Fruit fly (Drosophila melanogaster) whole organism, embryonic: ENCODE results near the gene swa.

Source experiments
- Ada2b ChIP-seq: fragments of 200-800 bp; sonication (Bioruptor generic); IDR thresholded peaks from 2 replicates; pipeline ENCODE4 v1.3.6; 2022; ENCODE audit warnings: missing biosample characterization, missing genetic modification characterization
- Atf3 ChIP-seq: fragments of 200-800 bp; sonication (Bioruptor generic); optimal IDR thresholded peaks from 3 replicates; lab custom pipeline; 2016; ENCODE audit warnings: missing biosample characterization, missing genetic modification characterization
- CG10209 ChIP-seq: fragments of 200-800 bp; sonication (Bioruptor generic); optimal IDR thresholded peaks from 3 replicates; lab custom pipeline; 2017; ENCODE audit warnings: missing biosample characterization, mild to moderate bottlenecking, missing genetic modification characterization, missing genetic modification reagents
- CG10543 ChIP-seq: fragments of 200-800 bp; sonication (Bioruptor generic); optimal IDR thresholded peaks from 3 replicates; lab custom pipeline; 2017; ENCODE audit warnings: missing biosample characterization, mild to moderate bottlenecking, missing genetic modification characterization, moderate library complexity
- CG10979 ChIP-seq: fragments of 200-800 bp; sonication (Bioruptor generic); optimal IDR thresholded peaks from 2 replicates; lab custom pipeline; 2018; ENCODE audit warnings: missing biosample characterization, mild to moderate bottlenecking, missing genetic modification characterization, moderate library complexity
- CG11398 ChIP-seq: fragments of 200-800 bp; sonication (Bioruptor generic); optimal IDR thresholded peaks from 2 replicates; lab custom pipeline; 2016; ENCODE audit warnings: missing biosample characterization, missing genetic modification characterization
- CG11560 ChIP-seq: fragments of 200-800 bp; sonication (Bioruptor generic); IDR thresholded peaks from 3 replicates; pipeline ENCODE4 v1.3.6; 2022; ENCODE audit warnings: missing biosample characterization, missing genetic modification characterization
- CG11696 ChIP-seq: fragments of 200-800 bp; sonication (Bioruptor generic); IDR thresholded peaks from 2 replicates; pipeline ENCODE4 v1.3.6; 2022; ENCODE audit warnings: missing biosample characterization, missing genetic modification characterization
- CG11723 ChIP-seq: fragments of 200-800 bp; sonication (Bioruptor generic); optimal IDR thresholded peaks from 2 replicates; lab custom pipeline; 2017; ENCODE audit warnings: missing biosample characterization, mild to moderate bottlenecking, missing genetic modification characterization
- CG12219 ChIP-seq: fragments of 200-800 bp; sonication (Bioruptor generic); optimal IDR thresholded peaks from 3 replicates; lab custom pipeline; 2018; ENCODE audit warnings: missing biosample characterization, mild to moderate bottlenecking, missing genetic modification characterization
- CG12236 ChIP-seq: fragments of 200-800 bp; sonication (Bioruptor generic); optimal IDR thresholded peaks from 2 replicates; lab custom pipeline; 2016; ENCODE audit warnings: missing biosample characterization, missing genetic modification characterization
- CG13287 ChIP-seq: fragments of 200-800 bp; sonication (Bioruptor generic); IDR thresholded peaks from 2 replicates; pipeline ENCODE4 v1.3.6; 2022; ENCODE audit warnings: missing biosample characterization, missing genetic modification characterization; ENCODE audit not compliant: partially characterized antibody
- CG14860 ChIP-seq: fragments of 200-800 bp; sonication (Bioruptor generic); IDR thresholded peaks from 3 replicates; pipeline ENCODE4 v1.3.6; 2022; ENCODE audit warnings: missing biosample characterization, missing genetic modification characterization; ENCODE audit not compliant: partially characterized antibody
- CG15696 ChIP-seq: fragments of 200-800 bp; sonication (Bioruptor generic); optimal IDR thresholded peaks from 2 replicates; lab custom pipeline; 2019; ENCODE audit warnings: missing biosample characterization, mild to moderate bottlenecking, missing genetic modification characterization, moderate library complexity
- CG17359 ChIP-seq: fragments of 200-800 bp; sonication (Bioruptor generic); optimal IDR thresholded peaks from 3 replicates; lab custom pipeline; 2018; ENCODE audit warnings: missing biosample characterization, mild to moderate bottlenecking, missing genetic modification characterization, moderate library complexity
- CG17912 ChIP-seq: fragments of 200-800 bp; sonication (Bioruptor generic); optimal IDR thresholded peaks from 2 replicates; lab custom pipeline; 2018; ENCODE audit warnings: missing biosample characterization, mild to moderate bottlenecking, missing genetic modification characterization
- CG4328 ChIP-seq: fragments of 200-800 bp; sonication (Bioruptor generic); optimal IDR thresholded peaks from 3 replicates; lab custom pipeline; 2017; ENCODE audit warnings: missing biosample characterization, missing genetic modification reagents, missing genetic modification characterization
- CG43689 ChIP-seq: fragments of 200-800 bp; sonication (Bioruptor generic); IDR thresholded peaks from 2 replicates; pipeline ENCODE4 v1.3.6; 2022; ENCODE audit warnings: missing biosample characterization, missing genetic modification characterization
- CG8478 ChIP-seq: fragments of >200 bp; optimal IDR thresholded peaks from 2 replicates; lab custom pipeline; 2018
- CG8924 ChIP-seq: fragments of 200-800 bp; optimal IDR thresholded peaks from 3 replicates; lab custom pipeline; 2019; ENCODE audit warnings: missing biosample characterization, mild to moderate bottlenecking, missing genetic modification characterization, moderate library complexity
- Drgx ChIP-seq: fragments of 200-800 bp; sonication (Bioruptor generic); IDR thresholded peaks from 2 replicates; pipeline ENCODE4 v1.3.6; 2022; ENCODE audit warnings: missing biosample characterization, missing genetic modification characterization
- Fer2 ChIP-seq: fragments of 200-800 bp; sonication (Bioruptor generic); optimal IDR thresholded peaks from 2 replicates; lab custom pipeline; 2018; ENCODE audit warnings: missing biosample characterization, mild to moderate bottlenecking, missing genetic modification characterization, moderate library complexity
- HLHmδ ChIP-seq: fragments of 200-800 bp; sonication (Bioruptor generic); optimal IDR thresholded peaks from 2 replicates; lab custom pipeline; 2018; ENCODE audit warnings: missing biosample characterization, mild to moderate bottlenecking, missing genetic modification characterization, moderate library complexity
- HmgZ ChIP-seq: fragments of 200-800 bp; sonication (Bioruptor generic); optimal IDR thresholded peaks from 2 replicates; lab custom pipeline; 2018; ENCODE audit warnings: missing biosample characterization, mild to moderate bottlenecking, missing genetic modification characterization
- Hr3 ChIP-seq: fragments of 200-800 bp; sonication (Bioruptor generic); optimal IDR thresholded peaks from 3 replicates; lab custom pipeline; 2016; ENCODE audit warnings: missing biosample characterization, missing genetic modification characterization
- Jarid2 ChIP-seq: fragments of 200-800 bp; sonication (Bioruptor generic); optimal IDR thresholded peaks from 3 replicates; lab custom pipeline; 2017; ENCODE audit warnings: mild to moderate bottlenecking, missing biosample characterization, missing genetic modification reagents, missing genetic modification characterization
- Neu2 ChIP-seq: fragments of 200-800 bp; sonication (Bioruptor generic); optimal IDR thresholded peaks from 3 replicates; lab custom pipeline; 2016; ENCODE audit warnings: missing biosample characterization, missing genetic modification characterization, borderline replicate concordance
- Optix ChIP-seq: fragments of 200-800 bp; sonication (Bioruptor generic); IDR thresholded peaks from 3 replicates; pipeline ENCODE4 v1.3.6; 2022; ENCODE audit warnings: missing biosample characterization, missing genetic modification characterization
- Pdp1 ChIP-seq, 2 experiments: fragments of 200-800 bp; sonication (Bioruptor generic); optimal IDR thresholded peaks; 3 replicates each; lab custom pipeline; 2016; ENCODE audit warnings: missing biosample characterization in 2 of 2, missing genetic modification characterization in 2 of 2, mild to moderate bottlenecking in 1 of 2, moderate library complexity in 1 of 2
- TFAM ChIP-seq: fragments of 200-800 bp; sonication (Bioruptor generic); optimal IDR thresholded peaks from 2 replicates; lab custom pipeline; 2017; ENCODE audit warnings: missing biosample characterization, missing genetic modification characterization, inconsistent platforms
- chinmo ChIP-seq: fragments of 200-800 bp; sonication (Bioruptor generic); IDR thresholded peaks from 4 replicates; pipeline ENCODE4 v1.3.6; 2022; ENCODE audit warnings: missing biosample characterization, missing genetic modification characterization; ENCODE audit not compliant: partially characterized antibody
- crc ChIP-seq: fragments of 200-800 bp; sonication (Bioruptor generic); optimal IDR thresholded peaks from 2 replicates; lab custom pipeline; 2016; ENCODE audit warnings: missing biosample characterization, missing genetic modification characterization
- crol ChIP-seq: fragments of 200-800 bp; sonication (Bioruptor generic); IDR thresholded peaks from 2 replicates; pipeline ENCODE4 v1.3.6; 2022; ENCODE audit warnings: missing biosample characterization, missing genetic modification characterization
- cwo ChIP-seq: fragments of 200-800 bp; sonication (Bioruptor generic); optimal IDR thresholded peaks from 3 replicates; lab custom pipeline; 2017; ENCODE audit warnings: missing biosample characterization, missing genetic modification characterization, mild to moderate bottlenecking, moderate library complexity, missing genetic modification reagents
- gro ChIP-seq: fragments of 200-800 bp; sonication (Bioruptor generic); optimal IDR thresholded peaks from 2 replicates; lab custom pipeline; 2016; ENCODE audit warnings: missing biosample characterization, missing genetic modification characterization
- insv ChIP-seq, 2 experiments: fragments of 200-800 bp; sonication (Bioruptor generic); optimal IDR thresholded peaks; 3 replicates each; lab custom pipeline; 2016 to 2018; ENCODE audit warnings: missing biosample characterization in 2 of 2, missing genetic modification characterization in 2 of 2
- lbe ChIP-seq: fragments of 200-800 bp; sonication (Bioruptor generic); optimal IDR thresholded peaks from 2 replicates; lab custom pipeline; 2016; ENCODE audit warnings: missing biosample characterization, mild to moderate bottlenecking, missing genetic modification characterization
- lola ChIP-seq, 3 experiments: fragments of >200 bp in 2 of 3; fragments of 200-800 bp in 1 of 3; sonication (Bioruptor generic) in 1 of 3; optimal IDR thresholded peaks; 2 replicates each; lab custom pipeline; 2017 to 2019; ENCODE audit warnings: missing biosample characterization in 3 of 3, missing genetic modification characterization in 3 of 3, mild to moderate bottlenecking in 1 of 3, moderate library complexity in 1 of 3
- nmo ChIP-seq: fragments of 200-800 bp; sonication (Bioruptor generic); optimal IDR thresholded peaks from 2 replicates; lab custom pipeline; 2018; ENCODE audit warnings: missing biosample characterization, mild to moderate bottlenecking, missing genetic modification characterization, moderate library complexity
- nom ChIP-seq: fragments of 200-800 bp; sonication (Bioruptor generic); optimal IDR thresholded peaks from 2 replicates; lab custom pipeline; 2017; ENCODE audit warnings: missing biosample characterization, missing genetic modification characterization, mild to moderate bottlenecking, moderate library complexity, missing genetic modification reagents
- phol ChIP-seq: fragments of 200-800 bp; sonication (Bioruptor generic); optimal IDR thresholded peaks from 3 replicates; lab custom pipeline; 2018; ENCODE audit warnings: missing biosample characterization, mild to moderate bottlenecking, missing genetic modification characterization, moderate library complexity
- pnt ChIP-seq: fragments of 200-800 bp; sonication (Bioruptor generic); optimal IDR thresholded peaks from 3 replicates; lab custom pipeline; 2016; ENCODE audit warnings: missing biosample characterization, missing genetic modification characterization
- so ChIP-seq: fragments of 200-800 bp; sonication (Bioruptor generic); IDR thresholded peaks from 3 replicates; pipeline ENCODE4 v1.3.6; 2022; ENCODE audit warnings: missing biosample characterization, missing genetic modification characterization
- sob ChIP-seq: fragments of 200-800 bp; sonication (Bioruptor generic); IDR thresholded peaks from 2 replicates; pipeline ENCODE4 v1.3.6; 2022; ENCODE audit warnings: missing biosample characterization, missing genetic modification characterization
- tgo ChIP-seq: fragments of 200-800 bp; sonication (Bioruptor generic); IDR thresholded peaks from 3 replicates; pipeline ENCODE4 v1.3.6; 2022; ENCODE audit warnings: missing biosample characterization, missing genetic modification characterization
- tna ChIP-seq: fragments of 200-800 bp; sonication (Bioruptor generic); IDR thresholded peaks from 2 replicates; pipeline ENCODE4 v1.3.6; 2022; ENCODE audit warnings: missing biosample characterization, missing genetic modification characterization; ENCODE audit not compliant: partially characterized antibody

The swa gene

DNA sequence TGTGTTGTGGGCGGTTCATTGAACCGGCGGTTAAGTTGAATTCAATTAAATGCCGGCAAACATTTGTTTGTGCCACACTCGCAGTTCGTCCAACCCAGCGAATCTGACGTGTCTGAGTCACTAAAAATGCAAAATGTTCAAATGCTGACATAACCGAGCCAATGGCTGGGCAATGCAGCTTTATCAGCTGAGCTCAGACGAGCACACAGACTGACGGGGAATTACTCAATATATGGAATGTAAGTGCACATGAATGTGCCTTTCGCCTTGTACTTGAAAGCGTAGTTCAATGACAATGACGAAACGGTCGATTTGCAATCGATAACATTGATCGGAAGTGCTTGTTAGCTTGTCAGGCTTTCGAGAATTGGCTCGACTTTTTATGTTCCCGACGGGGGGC lies 7.3 kb downstream of the swa start:
- TF ChIP-seq Fer2 (tag; lab: Kevin White, UChicago) (no peak), phol (no peak), Pdp1 (GFP tag; optimal IDR thresholded peaks at IDR 0.05; lab: Kevin White, UChicago) (peak in 1 of 2 experiments; percentile 17), CG10209 (no peak)
- TF ChIP-seq, all 482 proteins: peak for 1

DNA sequence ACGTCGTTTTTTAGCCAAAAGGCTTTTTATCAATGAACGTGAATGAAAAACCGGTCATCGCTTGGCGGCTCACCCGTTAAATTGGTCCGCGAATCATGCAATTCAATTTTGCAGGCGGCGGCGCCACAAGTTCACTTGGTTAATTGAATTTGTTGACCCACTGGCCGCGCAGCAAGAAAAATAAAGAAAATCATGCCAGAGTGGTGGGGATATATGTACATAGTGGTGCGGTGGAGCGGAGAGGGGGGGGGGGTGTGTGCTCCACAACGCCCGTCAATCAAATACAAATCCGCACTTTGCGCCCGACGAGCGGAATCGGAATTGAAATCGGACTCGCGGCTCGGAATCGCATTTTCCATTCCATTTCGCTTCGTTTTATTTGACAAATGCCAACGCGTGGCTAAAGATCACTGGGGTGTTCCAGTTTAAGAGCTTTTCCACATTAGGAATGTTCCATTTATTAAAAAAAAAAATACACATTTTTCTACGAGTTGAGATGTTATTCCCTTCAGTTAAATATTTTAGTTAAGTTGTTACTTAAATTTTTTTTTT lies 8.0 kb downstream of the swa start:
- TF ChIP-seq CG17912 (GFP tag; lab: Kevin White, UChicago) (no peak), CG10979 (no peak), nom (GFP tag; lab: Kevin White, UChicago) (peak; percentile 33), lbe (GFP tag; lab: Kevin White, UChicago) (no peak), Neu2 (GFP tag; lab: Kevin White, UChicago) (no peak), CG12236 (GFP tag; lab: Kevin White, UChicago) (no peak), chinmo (GFP tag; lab: Robert Waterston, UW) (peak; percentile 63; the same call in 1 of the 4 replicates), CG8924 (tag; lab: Kevin White, UChicago) (no peak), tgo (GFP tag; lab: Robert Waterston, UW) (no peak), Hr3 (GFP tag; lab: Kevin White, UChicago) (no peak), CG11398 (GFP tag; lab: Kevin White, UChicago) (no peak), HLHmδ (GFP tag; lab: Kevin White, UChicago) (no peak), crol (GFP tag; lab: Robert Waterston, UW) (peak; percentile 75), insv (GFP tag; optimal IDR thresholded peaks at IDR 0.05; lab: Kevin White, UChicago) (no peak), CG11560 (tag; lab: Robert Waterston, UW) (no peak), CG12219 (GFP tag; lab: Kevin White, UChicago) (no peak), Optix (GFP tag; lab: Robert Waterston, UW) (0 out of 3 replicates have a peak, but pooled peaks have one; percentile 5), Drgx (GFP tag; lab: Robert Waterston, UW) (peak; percentile 10; the same call in 1 of the 2 replicates)

- no peak for TF ChIP-seq Atf3 (GFP tag; lab: Kevin White, UChicago)
- TF ChIP-seq Jarid2, result no peak
- no peak for TF ChIP-seq CG14860 (GFP tag; lab: Robert Waterston, UW)
- TF ChIP-seq crc, result no peak
- no peak for TF ChIP-seq CG11696 (GFP tag; lab: Robert Waterston, UW)
- no peak for TF ChIP-seq pnt
- TF ChIP-seq CG17359, result peak; percentile 9
- TF ChIP-seq CG11723 (GFP tag; lab: Kevin White, UChicago), result no peak
- TF ChIP-seq lola (GFP tag; optimal IDR thresholded peaks at IDR 0.05; lab: Kevin White, UChicago), result no peak
- no peak for TF ChIP-seq CG15696 (tag; lab: Kevin White, UChicago)
- 0 out of 2 replicates have a peak, but pooled peaks have one; percentile 21 for TF ChIP-seq sob (GFP tag; lab: Robert Waterston, UW)
- TF ChIP-seq nmo (GFP tag; lab: Kevin White, UChicago), result peak; percentile 23
- peak; percentile 41 for TF ChIP-seq HmgZ (tag; lab: Kevin White, UChicago)
- TF ChIP-seq TFAM (GFP tag; lab: Kevin White, UChicago), result no peak
- 0 out of 2 replicates have a peak, but pooled peaks have one; percentile 9 for TF ChIP-seq CG13287 (GFP tag; lab: Robert Waterston, UW)
- TF ChIP-seq CG8478, result no peak
- TF ChIP-seq CG10543, result peak; percentile 95
- peak; percentile 92 for TF ChIP-seq cwo (GFP tag; lab: Kevin White, UChicago)
- no peak for TF ChIP-seq gro (GFP tag; lab: Kevin White, UChicago)
- no peak for TF ChIP-seq so (GFP tag; lab: Robert Waterston, UW)
- TF ChIP-seq Ada2b (GFP tag; lab: Robert Waterston, UW), result no peak
- TF ChIP-seq CG4328 (GFP tag; lab: Kevin White, UChicago), result peak; percentile 14
- TF ChIP-seq tna, result no peak
- TF ChIP-seq CG43689 (GFP tag; lab: Robert Waterston, UW), result no peak
Observed at dm6 chrX:6356748-6357397, 8.6 kb downstream of the swa start.
